Worm (Caenorhabditis elegans): ENCODE measurements around the gene ZK1240.1.
A peak's percentile ranks its signal among the peaks of the same experiment; 100 is the strongest.
"Not testable (repeated sequence)": the region's sequence is repeated elsewhere in the genome, so short reads cannot be mapped to it uniquely, and the experiment has no call there.

The ZK1240.1 gene

ce11 chrII:2328963-2329442, at the start of gene ZK1240.1, which contains the start of gene ZK1240.8:
TSS of gene ZK1240.1 (plus strand) at chrII:2329392.
TSS of gene ZK1240.8 (minus strand) at chrII:2329063.
- TF ChIP-seq lsy-2 (tag; optimal IDR thresholded peaks at IDR 0.05): no peak
- TF ChIP-seq elt-2 (tag; optimal IDR thresholded peaks at IDR 0.05): peak; percentile 5

- TF ChIP-seq dsc-1 (tag; optimal IDR thresholded peaks at IDR 0.05) (no peak), egl-13 (tag; optimal IDR thresholded peaks at IDR 0.05) (no peak), ama-1 (optimal IDR thresholded peaks at IDR 0.05) (no peak), jun-1 (tag; optimal IDR thresholded peaks at IDR 0.05) (no peak), nhr-28 (tag; optimal IDR thresholded peaks at IDR 0.05) (no peak), elt-2 (tag; optimal IDR thresholded peaks at IDR 0.05) (no peak), lin-15B (tag; optimal IDR thresholded peaks at IDR 0.05) (no peak), ces-1 (GFP tag; optimal IDR thresholded peaks at IDR 0.05) (no peak), blmp-1 (tag; optimal IDR thresholded peaks at IDR 0.05) (no peak), sup-37 (GFP tag; optimal IDR thresholded peaks at IDR 0.05) (no peak), fkh-4 (tag; optimal IDR thresholded peaks at IDR 0.05; ENCODE audit: borderline replicate concordance) (no peak), nhr-71 (tag; optimal IDR thresholded peaks at IDR 0.05) (no peak), ztf-4 (tag; optimal IDR thresholded peaks at IDR 0.05) (no peak), snpc-4 (tag; optimal IDR thresholded peaks at IDR 0.05) (no peak), alr-1 (tag; optimal IDR thresholded peaks at IDR 0.05; ENCODE audit: borderline replicate concordance) (no peak), efl-3 (GFP tag; optimal IDR thresholded peaks at IDR 0.05) (no peak), fkh-8 (tag; optimal IDR thresholded peaks at IDR 0.05) (no peak), rnt-1 (tag; optimal IDR thresholded peaks at IDR 0.05) (no peak), sptf-1 (tag; optimal IDR thresholded peaks at IDR 0.05) (no peak), Y116A8C.19 (tag; optimal IDR thresholded peaks at IDR 0.05; ENCODE audit: borderline replicate concordance) (no peak)
Measured at ce11 chrII:2279839-2280238, 49.4 kb upstream of the ZK1240.1 start, which contains the start of gene K09F6.11. TSS of gene K09F6.11 (plus strand) at chrII:2280139.

- TF ChIP-seq nhr-85 (tag); unc-98 (GFP tag; IDR thresholded peaks at IDR 0.05); fkh-4 (tag; optimal IDR thresholded peaks at IDR 0.05; ENCODE audit: borderline replicate concordance): not testable (repeated sequence)
Measured at ce11 chrII:2282599-2282998, 46.6 kb upstream of the ZK1240.1 start, which contains the start of gene K09F6.9. TSS of gene K09F6.9 (minus strand) at chrII:2282699.

- no peak for TF ChIP-seq efl-1 (optimal IDR thresholded peaks at IDR 0.05)
- TF ChIP-seq efl-1 (GFP tag; optimal IDR thresholded peaks at IDR 0.05 in 1 of 2): peak in 1 of 2 experiments; percentile 57
- no peak for TF ChIP-seq nhr-20 (tag; optimal IDR thresholded peaks at IDR 0.05)
Measured at ce11 chrII:2284703-2285102, 44.5 kb upstream of the ZK1240.1 start.

ce11 chrII:2288798-2289197, 40.4 kb upstream of the ZK1240.1 start, which contains the start of the genes K09F6.10 and K09F6.13:
TSS of gene K09F6.10 (minus strand) at chrII:2288883.
TSS of gene K09F6.13 (plus strand) at chrII:2289114.
- TF ChIP-seq lin-14 (GFP tag; optimal IDR thresholded peaks at IDR 0.05) (peak; percentile 21), lin-39 (tag; optimal IDR thresholded peaks at IDR 0.05) (no peak), ets-5 (GFP tag; IDR thresholded peaks at IDR 0.05) (0 out of 2 replicates have a peak, but pooled peaks have one; percentile 77), isw-1 (GFP tag; IDR thresholded peaks at IDR 0.05) (peak; percentile 11; the same call in 1 of the 2 replicates), ces-1 (GFP tag; optimal IDR thresholded peaks at IDR 0.05) (no peak)

ce11 chrII:2289441-2289840, 39.8 kb upstream of the ZK1240.1 start:
- peak; percentile 65 for TF ChIP-seq nhr-71 (tag; optimal IDR thresholded peaks at IDR 0.05)
- TF ChIP-seq efl-1 (optimal IDR thresholded peaks at IDR 0.05): peak; percentile 27 to 54
- peak in 1 of 2 experiments; percentile 39 for TF ChIP-seq efl-1 (GFP tag; optimal IDR thresholded peaks at IDR 0.05 in 1 of 2)
- TF ChIP-seq ceh-82 (tag; optimal IDR thresholded peaks at IDR 0.05): peak; percentile 35 to 70 (median 61)
- TF ChIP-seq skn-1 (tag; optimal IDR thresholded peaks at IDR 0.05): peak; percentile 14
- no peak for TF ChIP-seq grh-1 (GFP tag; IDR thresholded peaks at IDR 0.05)
- peak; percentile 92 for TF ChIP-seq zip-4 (GFP tag; optimal IDR thresholded peaks at IDR 0.05)
- peak; percentile 32 for TF ChIP-seq nhr-47 (tag; optimal IDR thresholded peaks at IDR 0.05)
- no peak for TF ChIP-seq nhr-12 (tag; optimal IDR thresholded peaks at IDR 0.05)
- TF ChIP-seq snu-23 (GFP tag; optimal IDR thresholded peaks at IDR 0.05): no peak
- TF ChIP-seq vab-15 (tag; optimal IDR thresholded peaks at IDR 0.05): no peak
- TF ChIP-seq isw-1 (GFP tag; IDR thresholded peaks at IDR 0.05): peak; percentile 42
- TF ChIP-seq lsy-2 (tag; optimal IDR thresholded peaks at IDR 0.05): peak in 1 of 2 experiments; percentile 10
- no peak for TF ChIP-seq nhr-237 (tag; optimal IDR thresholded peaks at IDR 0.05)
- no peak for TF ChIP-seq mdl-1 (tag; optimal IDR thresholded peaks at IDR 0.05)
- TF ChIP-seq jun-1 (tag; optimal IDR thresholded peaks at IDR 0.05): peak; percentile 51
- no peak for TF ChIP-seq dpl-1 (GFP tag; optimal IDR thresholded peaks at IDR 0.05)
- TF ChIP-seq lin-14 (GFP tag; optimal IDR thresholded peaks at IDR 0.05): peak; percentile 77

All from whole organism, L1 larva.